Worm (Caenorhabditis elegans) whole organism, L3 larva: Measurements from ENCODE around the gene sphk-1.

ENCODE experiments used
- R02D3.7 ChIP-seq: fragments of 150-350 bp; optimal IDR thresholded peaks from 2 replicates; lab custom pipeline; 2014; ENCODE audit warnings: missing biosample characterization, missing genetic modification characterization
- ama-1 ChIP-seq: fragments of 150-350 bp; optimal IDR thresholded peaks from 2 replicates; lab custom pipeline; 2018
- ceh-16 ChIP-seq: sonication (generic microtip); optimal IDR thresholded peaks from 2 replicates; lab custom pipeline; 2017; ENCODE audit warnings: missing biosample characterization, missing genetic modification characterization
- ceh-28 ChIP-seq: fragments of 150-350 bp; optimal IDR thresholded peaks from 2 replicates; lab custom pipeline; 2014; ENCODE audit warnings: missing biosample characterization, missing genetic modification reagents, missing genetic modification characterization
- ceh-9 ChIP-seq: sonication (generic microtip); optimal IDR thresholded peaks from 2 replicates; lab custom pipeline; 2018; ENCODE audit warnings: missing biosample characterization, missing genetic modification characterization
- daf-12 ChIP-seq: fragments of 150-350 bp; optimal IDR thresholded peaks from 2 replicates; lab custom pipeline; 2014; ENCODE audit warnings: missing biosample characterization, missing genetic modification reagents, missing genetic modification characterization
- egl-27 ChIP-seq: sonication (generic microtip); optimal IDR thresholded peaks from 4 replicates; lab custom pipeline; 2017; ENCODE audit warnings: missing biosample characterization, missing genetic modification reagents, missing genetic modification characterization
- elt-2 ChIP-seq: sonication (generic microtip); optimal IDR thresholded peaks from 2 replicates; lab custom pipeline; 2016; ENCODE audit warnings: missing genetic modification reagents, mild to moderate bottlenecking, missing genetic modification characterization, missing compliant biosample characterization
- elt-3 ChIP-seq, 3 experiments: fragments of 150-350 bp in 1 of 3; sonication (generic microtip) in 2 of 3; optimal IDR thresholded peaks; 2 replicates in 2 of 3; 4 replicates in 1 of 3; lab custom pipeline; 2014 to 2017; ENCODE audit warnings: missing biosample characterization in 3 of 3, missing genetic modification characterization in 3 of 3
- eor-1 ChIP-seq, 2 experiments: fragments of 150-350 bp; optimal IDR thresholded peaks; 2 replicates each; lab custom pipeline; 2014 to 2018; ENCODE audit warnings: missing biosample characterization in 2 of 2, missing genetic modification characterization in 2 of 2
- fkh-10 ChIP-seq: sonication (generic microtip); optimal IDR thresholded peaks from 2 replicates; lab custom pipeline; 2017; ENCODE audit warnings: missing biosample characterization, missing genetic modification reagents, missing genetic modification characterization
- fkh-2 ChIP-seq: fragments of 150-350 bp; optimal IDR thresholded peaks from 2 replicates; lab custom pipeline; 2014; ENCODE audit warnings: missing biosample characterization, missing genetic modification reagents, missing genetic modification characterization
- fos-1 ChIP-seq: fragments of 150-350 bp; optimal IDR thresholded peaks from 2 replicates; lab custom pipeline; 2014; ENCODE audit warnings: missing biosample characterization, missing genetic modification characterization
- lin-15B ChIP-seq: fragments of 150-350 bp; optimal IDR thresholded peaks from 2 replicates; lab custom pipeline; 2014; ENCODE audit warnings: missing biosample characterization, missing genetic modification characterization
- lin-39 ChIP-seq: fragments of 150-350 bp; optimal IDR thresholded peaks from 2 replicates; lab custom pipeline; 2018; ENCODE audit warnings: missing biosample characterization, missing genetic modification reagents, missing genetic modification characterization
- mdl-1 ChIP-seq: fragments of 150-350 bp; optimal IDR thresholded peaks from 2 replicates; lab custom pipeline; 2014; ENCODE audit warnings: missing biosample characterization, missing genetic modification characterization
- mml-1 ChIP-seq: fragments of 150-350 bp; sonication (generic microtip); optimal IDR thresholded peaks from 3 replicates; lab custom pipeline; 2014; ENCODE audit warnings: missing biosample characterization, missing genetic modification characterization
- nfya-1 ChIP-seq: sonication (generic microtip); optimal IDR thresholded peaks from 2 replicates; lab custom pipeline; 2017; ENCODE audit warnings: missing genetic modification characterization, mild to moderate bottlenecking, missing compliant biosample characterization, antibody characterized with exemption, moderate library complexity; ENCODE audit not compliant: insufficient read depth
- nhr-11 ChIP-seq: fragments of 150-350 bp; optimal IDR thresholded peaks from 2 replicates; lab custom pipeline; 2014; ENCODE audit warnings: missing biosample characterization, missing genetic modification characterization
- nhr-12 ChIP-seq: fragments of 150-350 bp; optimal IDR thresholded peaks from 2 replicates; lab custom pipeline; 2014; ENCODE audit warnings: missing biosample characterization, missing genetic modification characterization
- nhr-23 ChIP-seq: fragments of 150-350 bp; optimal IDR thresholded peaks from 2 replicates; lab custom pipeline; 2014; ENCODE audit warnings: missing biosample characterization, missing genetic modification reagents, missing genetic modification characterization
- nhr-237 ChIP-seq: fragments of 150-350 bp; optimal IDR thresholded peaks from 2 replicates; lab custom pipeline; 2014; ENCODE audit warnings: missing biosample characterization, missing genetic modification characterization
- nhr-25 ChIP-seq: sonication (generic microtip); optimal IDR thresholded peaks from 2 replicates; lab custom pipeline; 2017; ENCODE audit warnings: missing biosample characterization, missing genetic modification characterization
- nhr-67 ChIP-seq: fragments of 150-350 bp; optimal IDR thresholded peaks from 2 replicates; lab custom pipeline; 2014; ENCODE audit warnings: missing biosample characterization, missing genetic modification characterization
- nhr-76 ChIP-seq: fragments of 150-350 bp; sonication (generic microtip); optimal IDR thresholded peaks from 5 replicates; lab custom pipeline; 2014; ENCODE audit warnings: missing biosample characterization, missing genetic modification characterization
- pha-4 ChIP-seq: fragments of 150-350 bp; optimal IDR thresholded peaks from 2 replicates; lab custom pipeline; 2014; ENCODE audit warnings: missing biosample characterization, missing genetic modification reagents, missing genetic modification characterization
- pqm-1 ChIP-seq: fragments of 150-350 bp; optimal IDR thresholded peaks from 2 replicates; lab custom pipeline; 2017; ENCODE audit warnings: missing biosample characterization, missing genetic modification characterization, inconsistent platforms
- sea-2 ChIP-seq: fragments of 150-350 bp; sonication (generic microtip); optimal IDR thresholded peaks from 4 replicates; lab custom pipeline; 2014; ENCODE audit warnings: missing biosample characterization, missing genetic modification reagents, missing genetic modification characterization
- skn-1 ChIP-seq: fragments of 150-350 bp; optimal IDR thresholded peaks from 2 replicates; lab custom pipeline; 2014; ENCODE audit warnings: missing biosample characterization, missing genetic modification characterization
- snpc-4 ChIP-seq: fragments of 150-350 bp; optimal IDR thresholded peaks from 2 replicates; lab custom pipeline; 2014; ENCODE audit warnings: missing biosample characterization, missing genetic modification characterization
- unc-39 ChIP-seq: sonication (generic microtip); optimal IDR thresholded peaks from 4 replicates; lab custom pipeline; 2017; ENCODE audit warnings: missing biosample characterization, missing genetic modification characterization
- zag-1 ChIP-seq: fragments of 150-350 bp; optimal IDR thresholded peaks from 2 replicates; lab custom pipeline; 2014; ENCODE audit warnings: missing biosample characterization, missing genetic modification characterization
- ztf-11 ChIP-seq: fragments of 150-350 bp; optimal IDR thresholded peaks from 2 replicates; lab custom pipeline; 2014; ENCODE audit warnings: missing biosample characterization, missing genetic modification characterization
- ztf-4 ChIP-seq: fragments of 150-350 bp; optimal IDR thresholded peaks from 2 replicates; lab custom pipeline; 2014; ENCODE audit warnings: missing biosample characterization, missing genetic modification characterization

Gene sphk-1

DNA sequence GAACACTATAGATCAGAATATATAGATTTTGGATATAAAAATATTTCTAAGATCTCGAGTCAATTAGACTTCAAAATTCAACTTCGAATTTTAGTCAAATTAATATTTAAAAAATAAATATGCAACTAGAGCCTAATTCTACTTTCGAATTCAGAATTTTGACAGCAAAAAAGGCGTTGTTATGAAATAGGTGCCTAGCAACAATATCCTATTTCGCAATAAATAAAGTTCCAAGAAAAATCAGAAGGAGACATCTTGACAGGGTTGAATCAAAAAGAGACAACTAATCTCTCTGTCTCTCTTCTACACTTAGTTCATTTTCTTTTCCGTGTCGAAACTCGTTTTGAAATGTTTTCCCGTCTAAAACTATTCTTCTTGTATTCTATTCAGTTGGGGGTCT is 26.1 kb downstream of the sphk-1 start:
- TF ChIP-seq nhr-25 (tag; lab: Kevin White, UChicago) (peak; percentile 1), lin-39 (no peak), nhr-12 (no peak), ceh-16 (tag; lab: Kevin White, UChicago) (no peak), pha-4 (no peak), unc-39 (tag; lab: Kevin White, UChicago) (no peak), nhr-23 (peak; percentile 17), ceh-9 (tag; lab: Kevin White, UChicago) (no peak), skn-1 (tag; lab: Kevin White, UChicago) (no peak), nhr-237 (no peak), R02D3.7 (no peak), egl-27 (no peak), elt-3 (tag; optimal IDR thresholded peaks at IDR 0.05; lab: Kevin White, UChicago) (no peak), lin-15B (tag; lab: Kevin White, UChicago) (no peak)

DNA sequence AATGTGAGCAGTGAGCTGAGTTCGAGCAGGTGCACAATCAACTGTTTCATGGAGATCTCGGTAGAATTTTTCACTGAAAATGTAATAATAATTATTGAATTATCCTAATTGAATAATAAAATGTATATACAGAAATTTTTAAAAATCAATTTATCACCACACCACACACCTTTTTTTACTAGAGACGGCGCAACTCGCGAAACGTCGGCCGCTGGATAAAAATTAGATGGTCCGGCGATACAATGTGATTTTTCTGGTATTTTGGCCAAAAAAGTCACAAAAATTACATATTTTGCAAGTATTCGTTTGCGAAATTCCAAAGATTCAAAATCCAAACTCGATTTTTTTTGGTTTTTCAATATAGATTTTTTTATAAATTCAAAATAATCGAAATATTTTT is 30.6 kb downstream of the sphk-1 start:
- TF ChIP-seq snpc-4 (tag; lab: Kevin White, UChicago) (peak; percentile 14), zag-1 (tag; lab: Kevin White, UChicago) (no peak), nhr-11 (tag; lab: Kevin White, UChicago) (no peak), nhr-25 (tag; lab: Kevin White, UChicago) (no peak)

DNA sequence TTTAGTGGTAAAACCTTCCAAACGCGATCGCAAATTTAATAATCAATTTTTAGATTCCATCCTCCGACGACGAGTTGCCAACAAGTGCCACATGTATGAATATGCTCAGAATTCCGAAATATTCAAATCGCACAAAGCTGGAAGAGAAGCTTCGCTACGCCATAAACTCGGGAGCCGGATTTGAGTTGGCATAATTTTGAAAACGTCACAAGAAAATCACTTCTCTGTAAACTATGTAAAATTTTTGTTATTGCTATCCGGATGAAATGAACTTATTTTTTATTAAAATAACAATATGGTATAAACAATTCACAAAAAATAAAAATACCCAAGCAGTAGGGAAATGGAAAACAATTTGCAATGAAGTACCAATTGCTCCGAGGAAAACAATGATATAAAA is 32.6 kb downstream of the sphk-1 start:
- TF ChIP-seq lin-15B (tag; lab: Kevin White, UChicago) (no peak), fkh-10 (GFP tag; lab: Kevin White, UChicago) (no peak), fkh-2 (no peak), skn-1 (tag; lab: Kevin White, UChicago) (no peak), zag-1 (tag; lab: Kevin White, UChicago) (no peak), snpc-4 (tag; lab: Kevin White, UChicago) (no peak), elt-2 (tag; lab: Kevin White, UChicago) (no peak), nhr-11 (tag; lab: Kevin White, UChicago) (no peak)

DNA sequence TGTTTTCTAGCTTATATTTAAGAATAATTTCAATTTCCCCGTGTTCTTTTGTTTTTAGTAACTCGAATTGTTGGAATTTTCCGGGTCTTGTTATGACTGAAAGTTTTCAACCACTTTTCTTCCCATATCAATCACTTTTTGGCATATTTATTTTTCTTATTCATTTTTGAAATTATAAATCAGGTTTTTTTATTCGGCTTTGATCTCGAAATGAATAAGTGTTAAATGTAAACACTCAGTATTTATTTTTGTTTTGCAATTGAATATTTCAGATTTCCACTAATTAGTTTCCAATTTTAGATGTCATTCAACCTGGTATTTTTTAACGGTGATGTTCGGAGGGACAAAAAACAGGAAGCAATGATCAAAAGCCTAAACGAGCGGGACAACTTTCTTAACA is 36.9 kb downstream of the sphk-1 start, which contains the start of gene etc-1:
etc-1 (plus strand) TSS at position 301 of the 400 bp plus-strand sequence.
- TF ChIP-seq pqm-1 (tag; lab: Kevin White, UChicago) (no peak), ceh-9 (tag; lab: Kevin White, UChicago) (no peak), sea-2 (GFP tag; lab: Kevin White, UChicago) (no peak), nhr-76 (tag; lab: Kevin White, UChicago) (no peak), nfya-1 (tag; lab: Kevin White, UChicago) (no peak), mml-1 (no peak), ama-1 (lab: Kevin White, UChicago) (no peak), nhr-12 (no peak), zag-1 (tag; lab: Kevin White, UChicago) (no peak), nhr-67 (tag; lab: Kevin White, UChicago) (no peak), snpc-4 (tag; lab: Kevin White, UChicago) (no peak), egl-27 (no peak), eor-1 (tag; optimal IDR thresholded peaks at IDR 0.05; lab: Kevin White, UChicago) (no peak), daf-12 (no peak), pha-4 (no peak), fkh-10 (GFP tag; lab: Kevin White, UChicago) (no peak), unc-39 (tag; lab: Kevin White, UChicago) (no peak), fos-1 (tag; lab: Kevin White, UChicago) (no peak), ceh-28 (no peak), lin-39 (no peak)

DNA sequence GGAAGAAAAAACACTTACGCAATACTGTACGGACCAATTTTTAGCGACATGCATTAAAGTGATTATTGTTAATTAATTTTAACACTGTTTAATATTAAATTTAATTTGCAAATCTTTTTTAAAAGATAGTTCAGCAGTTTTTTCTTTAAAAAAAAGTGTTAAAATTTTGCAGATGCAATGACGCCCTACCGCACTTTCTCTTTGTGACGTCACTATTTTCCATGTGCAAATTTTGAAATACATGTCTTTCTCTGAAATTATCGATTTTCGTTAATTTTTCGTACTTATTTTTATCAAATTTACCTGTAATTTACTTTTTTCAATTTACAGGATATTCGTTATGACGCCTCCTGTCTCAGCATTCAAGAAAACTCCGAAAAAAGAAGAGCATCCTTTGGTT is 39.9 kb downstream of the sphk-1 start, which contains the start of the genes piga-1 and eif-2Bepsilon:
piga-1 (minus strand) TSS at position 174 of the 400 bp plus-strand sequence.
eif-2Bepsilon (plus strand) TSS at position 331 of the 400 bp plus-strand sequence.
- TF ChIP-seq ceh-9 (tag; lab: Kevin White, UChicago) = no peak
- TF ChIP-seq mdl-1 (tag; lab: Kevin White, UChicago) = no peak
- no peak for TF ChIP-seq ztf-11
- no peak for TF ChIP-seq daf-12
- no peak for TF ChIP-seq ztf-4 (tag; lab: Kevin White, UChicago)
- TF ChIP-seq lin-15B (tag; lab: Kevin White, UChicago) = peak; percentile 56
- TF ChIP-seq sea-2 (GFP tag; lab: Kevin White, UChicago) = no peak
- no peak for TF ChIP-seq ama-1 (lab: Kevin White, UChicago)
- peak; percentile 74 for TF ChIP-seq pha-4
- peak; percentile 2 for TF ChIP-seq elt-2 (tag; lab: Kevin White, UChicago)
- peak; percentile 31 for TF ChIP-seq ceh-28
- no peak for TF ChIP-seq lin-39
